Fruit fly (Drosophila melanogaster) whole organism, adult: ENCODE results near the gene CG12480.

Experiments
- CG11617 ChIP-seq: fragments of 200-800 bp; sonication (Bioruptor generic); optimal IDR thresholded peaks from 2 replicates; lab custom pipeline; 2017; ENCODE audit warnings: mild to moderate bottlenecking, missing biosample characterization, missing genetic modification reagents, missing genetic modification characterization
- CG14711 ChIP-seq: fragments of 200-800 bp; sonication (Bioruptor generic); optimal IDR thresholded peaks from 2 replicates; lab custom pipeline; 2018; ENCODE audit warnings: missing biosample characterization, mild to moderate bottlenecking, missing genetic modification characterization, moderate library complexity
- CG33017 ChIP-seq: fragments of 200-800 bp; sonication (Bioruptor generic); optimal IDR thresholded peaks from 2 replicates; lab custom pipeline; 2018; ENCODE audit warnings: missing biosample characterization, mild to moderate bottlenecking, missing genetic modification characterization, moderate library complexity
- CG7045 ChIP-seq: fragments of 200-800 bp; sonication (Bioruptor generic); optimal IDR thresholded peaks from 2 replicates; lab custom pipeline; 2017; ENCODE audit warnings: missing biosample characterization, mild to moderate bottlenecking, missing genetic modification characterization
- CG7101 ChIP-seq: fragments of 200-800 bp; sonication (Bioruptor generic); optimal IDR thresholded peaks from 2 replicates; lab custom pipeline; 2018; ENCODE audit warnings: missing biosample characterization, mild to moderate bottlenecking, missing genetic modification characterization, moderate library complexity
- Hr96 ChIP-seq: fragments of 200-800 bp; sonication (Bioruptor generic); optimal IDR thresholded peaks from 2 replicates; lab custom pipeline; 2016; ENCODE audit warnings: missing biosample characterization, missing genetic modification characterization
- cic ChIP-seq: fragments of 200-800 bp; sonication (Bioruptor generic); optimal IDR thresholded peaks from 2 replicates; lab custom pipeline; 2017; ENCODE audit warnings: missing biosample characterization, mild to moderate bottlenecking, missing genetic modification characterization, moderate library complexity
- kay ChIP-seq: fragments of 200-800 bp; sonication (Bioruptor generic); peaks from one replicate; lab custom pipeline; 2016; ENCODE audit warnings: missing biosample characterization, missing genetic modification characterization, borderline replicate concordance
- pad ChIP-seq: fragments of 200-800 bp; sonication (Bioruptor generic); optimal IDR thresholded peaks from 3 replicates; lab custom pipeline; 2017; ENCODE audit warnings: missing biosample characterization, missing genetic modification characterization, mild to moderate bottlenecking, moderate library complexity, missing genetic modification reagents
- toe ChIP-seq: fragments of 200-800 bp; sonication (Bioruptor generic); optimal IDR thresholded peaks from 2 replicates; lab custom pipeline; 2016; ENCODE audit warnings: missing biosample characterization, missing genetic modification characterization

- TF ChIP-seq pad (GFP tag; lab: Kevin White, UChicago) (no peak), CG11617 (GFP tag; lab: Kevin White, UChicago) (no peak), toe (no peak), cic (GFP tag; lab: Kevin White, UChicago) (no peak), Hr96 (GFP tag; lab: Kevin White, UChicago) (no peak), CG33017 (tag; lab: Kevin White, UChicago) (no peak), CG7045 (no peak), CG14711 (tag; lab: Kevin White, UChicago) (no peak), kay (GFP tag; lab: Kevin White, UChicago) (no peak), CG7101 (tag; lab: Kevin White, UChicago) (no peak)
Measured at dm6 chrX:14193013-14193412, 23.6 kb downstream of the CG12480 start, which contains the start of gene yl.
